Fruit fly (Drosophila melanogaster): Measurements from ENCODE around the gene Fit1.

Fit1 gene

dm6 chr3L:4133724-4134678, 30.6 kb downstream of the Fit1 start, which contains the start of gene ens (continued):
- TF ChIP-seq phol (tag; optimal IDR thresholded peaks at IDR 0.05) (peak; percentile 72), sens-2 (GFP tag; IDR thresholded peaks at IDR 0.05) (no peak), Fer1 (GFP tag; optimal IDR thresholded peaks at IDR 0.05) (peak; percentile 27), bbx (GFP tag; IDR thresholded peaks at IDR 0.05; ENCODE audit: partially characterized antibody) (0 out of 2 replicates have a peak, but pooled peaks have one; percentile 32), vvl (GFP tag; IDR thresholded peaks at IDR 0.05) (no peak), CG2202 (tag; optimal IDR thresholded peaks at IDR 0.05) (no peak), CG7372 (GFP tag; IDR thresholded peaks at IDR 0.05) (no peak), CG9727 (GFP tag; optimal IDR thresholded peaks at IDR 0.05) (no peak), MESR4 (GFP tag; optimal IDR thresholded peaks at IDR 0.05) (peak; percentile 94), Rfx (GFP tag; IDR thresholded peaks at IDR 0.05) (0 out of 2 replicates have a peak, but pooled peaks have one; percentile 21), Myb (GFP tag; optimal IDR thresholded peaks at IDR 0.05) (peak; percentile 65), Sry-δ (GFP tag; optimal IDR thresholded peaks at IDR 0.05) (peak; percentile 47), Antp (GFP tag; optimal IDR thresholded peaks at IDR 0.05) (no peak), run (tag; optimal IDR thresholded peaks at IDR 0.05) (peak; percentile 14), fd102C (GFP tag; optimal IDR thresholded peaks at IDR 0.05) (no peak), CG12299 (tag; optimal IDR thresholded peaks at IDR 0.05) (peak; percentile 22), zfh1 (GFP tag; IDR thresholded peaks at IDR 0.05) (0 out of 3 replicates have a peak, but pooled peaks have one; percentile 24), Dad (GFP tag; optimal IDR thresholded peaks at IDR 0.05) (no peak)

dm6 chr3L:4135857-4136256, 32.5 kb downstream of the Fit1 start, which contains the start of gene RfC4:
TSS of gene RfC4 (minus strand) at chr3L:4136038.
- TF ChIP-seq fru (optimal IDR thresholded peaks at IDR 0.05) (no peak), ttk (GFP tag; IDR thresholded peaks at IDR 0.05) (no peak), Dek (tag; optimal IDR thresholded peaks at IDR 0.05) (no peak), Taf1 (GFP tag; IDR thresholded peaks at IDR 0.05) (no peak), luna (GFP tag; optimal IDR thresholded peaks at IDR 0.05) (no peak), CG2875 (GFP tag; optimal IDR thresholded peaks at IDR 0.05) (no peak), klu (GFP tag; IDR thresholded peaks at IDR 0.05) (no peak), btn (GFP tag; optimal IDR thresholded peaks at IDR 0.05) (no peak), HLHmδ (GFP tag; optimal IDR thresholded peaks at IDR 0.05) (no peak), CG16863 (GFP tag; optimal IDR thresholded peaks at IDR 0.05) (no peak), stwl (tag; optimal IDR thresholded peaks at IDR 0.05) (peak; percentile 22), CG9437 (GFP tag; optimal IDR thresholded peaks at IDR 0.05) (no peak), CG12071 (GFP tag; optimal IDR thresholded peaks at IDR 0.05) (no peak), CG4730 (GFP tag; IDR thresholded peaks at IDR 0.05) (no peak), HmgZ (tag; optimal IDR thresholded peaks at IDR 0.05) (peak; percentile 35), CG11398 (GFP tag; optimal IDR thresholded peaks at IDR 0.05) (no peak), Dref (GFP tag; IDR thresholded peaks at IDR 0.05) (peak; percentile 78), CG31365 (tag; optimal IDR thresholded peaks at IDR 0.05) (no peak), vfl (GFP tag; optimal IDR thresholded peaks at IDR 0.05) (no peak), unc-4 (GFP tag; IDR thresholded peaks at IDR 0.05; ENCODE audit: partially characterized antibody) (peak; percentile 31), mld (GFP tag; IDR thresholded peaks at IDR 0.05; ENCODE audit: partially characterized antibody) (no peak), ftz-f1 (GFP tag; optimal IDR thresholded peaks at IDR 0.05) (no peak), CG1603 (tag; optimal IDR thresholded peaks at IDR 0.05) (peak; percentile 32), gfzf (GFP tag; optimal IDR thresholded peaks at IDR 0.05) (peak; percentile 69), Bgb (GFP tag; IDR thresholded peaks at IDR 0.05; ENCODE audit: partially characterized antibody) (0 out of 2 replicates have a peak, but pooled peaks have one; percentile 10), E2f2 (GFP tag; IDR thresholded peaks at IDR 0.05) (peak; percentile 89), CG2129 (GFP tag; IDR thresholded peaks at IDR 0.05; ENCODE audit: partially characterized antibody) (no peak), Jarid2 (GFP tag; optimal IDR thresholded peaks at IDR 0.05) (no peak), Fer1 (GFP tag; optimal IDR thresholded peaks at IDR 0.05) (no peak), Sry-δ (GFP tag; optimal IDR thresholded peaks at IDR 0.05) (peak; percentile 22), bowl (GFP tag; IDR thresholded peaks at IDR 0.05) (no peak), CG30431 (GFP tag; optimal IDR thresholded peaks at IDR 0.05) (no peak)
